Worm (Caenorhabditis elegans): ENCODE data around the gene srh-139.

DNA sequence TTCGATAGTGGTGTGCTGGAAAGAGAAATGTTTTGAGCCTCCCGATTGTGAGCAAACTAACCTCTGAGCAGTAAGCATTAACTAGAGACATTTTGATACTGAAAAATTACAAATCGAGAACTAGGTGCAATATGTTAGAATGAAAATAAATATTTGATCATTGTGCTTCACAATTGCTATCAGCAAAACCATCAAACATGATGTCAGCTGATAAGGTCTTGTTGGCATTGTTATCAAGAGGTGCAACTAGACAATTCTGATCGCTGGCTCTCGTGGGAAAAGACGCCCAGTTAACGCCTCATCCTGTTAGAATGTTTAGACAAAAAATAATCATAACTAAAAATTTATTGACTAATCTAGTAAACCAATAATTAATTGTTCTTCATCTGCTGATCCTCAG is 10.6 kb downstream of the srh-139 start, which contains the start of gene comt-2:
- TF ChIP-seq pqm-1 (tag; optimal IDR thresholded peaks at IDR 0.05) (no peak), lir-3 (tag; optimal IDR thresholded peaks at IDR 0.05; ENCODE audit: poor library complexity) (no peak), ceh-88 (GFP tag; IDR thresholded peaks at IDR 0.05) (no peak), C34B4.2 (tag; optimal IDR thresholded peaks at IDR 0.05) (no peak), swsn-7 (tag; optimal IDR thresholded peaks at IDR 0.05) (no peak), egl-27 (tag; optimal IDR thresholded peaks at IDR 0.05) (no peak), lin-13 (GFP tag; optimal IDR thresholded peaks at IDR 0.05) (no peak), nhr-237 (tag; optimal IDR thresholded peaks at IDR 0.05) (no peak), mep-1 (tag; optimal IDR thresholded peaks at IDR 0.05) (no peak), snpc-4 (tag; optimal IDR thresholded peaks at IDR 0.05) (no peak)

Data from whole organism, L1 larva.